Worm (Caenorhabditis elegans): ENCODE measurements around the gene C07B5.3.

ce11 chrX:9537538-9538172 lies 14.6 kb upstream of the C07B5.3 start:
- TF ChIP-seq sem-4 (tag; optimal IDR thresholded peaks at IDR 0.05) (no peak), lsy-2 (tag; optimal IDR thresholded peaks at IDR 0.05) (no peak), nhr-11 (tag; optimal IDR thresholded peaks at IDR 0.05) (no peak), lin-13 (GFP tag; optimal IDR thresholded peaks at IDR 0.05) (no peak), ztf-11 (tag; optimal IDR thresholded peaks at IDR 0.05) (no peak), lin-11 (tag; optimal IDR thresholded peaks at IDR 0.05) (no peak), unc-62 (GFP tag; optimal IDR thresholded peaks at IDR 0.05) (no peak), fos-1 (tag; optimal IDR thresholded peaks at IDR 0.05) (no peak)

Measured in whole organism, L2 larva.